Fruit fly (Drosophila melanogaster) whole organism, embryonic: ENCODE data around the gene CG5498.

Experiments used
- ATbp ChIP-seq: fragments of 200-800 bp; sonication (Bioruptor generic); optimal IDR thresholded peaks from 2 replicates; lab custom pipeline; 2017; ENCODE audit warnings: missing biosample characterization, mild to moderate bottlenecking, missing genetic modification characterization, missing genetic modification reagents
- Atf6 ChIP-seq: fragments of 200-800 bp; sonication (Bioruptor generic); IDR thresholded peaks from 2 replicates; pipeline ENCODE4 v1.3.6; 2022; ENCODE audit warnings: missing biosample characterization, missing genetic modification characterization
- B-H2 ChIP-seq: fragments of 200-800 bp; sonication (Bioruptor generic); optimal IDR thresholded peaks from 2 replicates; lab custom pipeline; 2018; ENCODE audit warnings: missing biosample characterization, mild to moderate bottlenecking, missing genetic modification characterization
- BEAF-32 ChIP-seq: fragments of 200-800 bp; sonication (Bioruptor generic); optimal IDR thresholded peaks from 3 replicates; lab custom pipeline; 2017; ENCODE audit warnings: missing biosample characterization, missing genetic modification characterization, mild to moderate bottlenecking, moderate library complexity, missing genetic modification reagents
- CG10321 ChIP-seq: fragments of 200-800 bp; sonication (Bioruptor generic); IDR thresholded peaks from 2 replicates; pipeline ENCODE4 v1.3.6; 2022; ENCODE audit warnings: missing biosample characterization, missing genetic modification characterization
- CG10543 ChIP-seq: fragments of 200-800 bp; sonication (Bioruptor generic); optimal IDR thresholded peaks from 3 replicates; lab custom pipeline; 2017; ENCODE audit warnings: missing biosample characterization, mild to moderate bottlenecking, missing genetic modification characterization, moderate library complexity
- CG13894 ChIP-seq: fragments of 200-800 bp; sonication (Bioruptor generic); optimal IDR thresholded peaks from 3 replicates; lab custom pipeline; 2018; ENCODE audit warnings: missing biosample characterization, mild to moderate bottlenecking, missing genetic modification characterization, moderate library complexity
- CG14667 ChIP-seq: fragments of 200-800 bp; sonication (Bioruptor generic); IDR thresholded peaks from 2 replicates; pipeline ENCODE4 v1.3.6; 2022; ENCODE audit warnings: missing biosample characterization, missing genetic modification characterization
- CG15479 ChIP-seq: fragments of 200-800 bp; sonication (Bioruptor generic); optimal IDR thresholded peaks from 3 replicates; lab custom pipeline; 2019; ENCODE audit warnings: missing biosample characterization, mild to moderate bottlenecking, missing genetic modification characterization, moderate library complexity
- CG17829 ChIP-seq: fragments of 200-800 bp; optimal IDR thresholded peaks from 2 replicates; lab custom pipeline; 2019; ENCODE audit warnings: missing biosample characterization, mild to moderate bottlenecking, missing genetic modification characterization, moderate library complexity
- CG2199 ChIP-seq: fragments of 200-800 bp; sonication (Bioruptor generic); IDR thresholded peaks from 3 replicates; pipeline ENCODE4 v1.3.6; 2022; ENCODE audit warnings: missing biosample characterization, missing genetic modification characterization
- CG2202 ChIP-seq: fragments of 200-800 bp; sonication (Bioruptor generic); optimal IDR thresholded peaks from 2 replicates; lab custom pipeline; 2018; ENCODE audit warnings: missing biosample characterization, mild to moderate bottlenecking, missing genetic modification characterization
- CG2889 ChIP-seq: fragments of 200-800 bp; sonication (Bioruptor generic); IDR thresholded peaks from 3 replicates; pipeline ENCODE4 v1.3.6; 2022; ENCODE audit warnings: missing biosample characterization, missing genetic modification characterization
- CG4820 ChIP-seq: fragments of 200-800 bp; sonication (Bioruptor generic); optimal IDR thresholded peaks from 3 replicates; lab custom pipeline; 2016; ENCODE audit warnings: missing biosample characterization, missing genetic modification characterization
- CG5180 ChIP-seq: fragments of 200-800 bp; sonication (Bioruptor generic); optimal IDR thresholded peaks from 3 replicates; lab custom pipeline; 2017; ENCODE audit warnings: missing biosample characterization, missing genetic modification characterization, mild to moderate bottlenecking, moderate library complexity, missing genetic modification reagents
- CG5245 ChIP-seq: fragments of 200-800 bp; sonication (Bioruptor generic); optimal IDR thresholded peaks from 3 replicates; lab custom pipeline; 2016; ENCODE audit warnings: missing biosample characterization, missing genetic modification characterization
- CG6654 ChIP-seq: fragments of 200-800 bp; sonication (Bioruptor generic); optimal IDR thresholded peaks from 2 replicates; lab custom pipeline; 2017; ENCODE audit warnings: missing biosample characterization, mild to moderate bottlenecking, missing genetic modification characterization
- CG6683 ChIP-seq: fragments of 200-800 bp; sonication (Bioruptor generic); optimal IDR thresholded peaks from 2 replicates; lab custom pipeline; 2017; ENCODE audit warnings: missing biosample characterization, mild to moderate bottlenecking, missing genetic modification characterization, missing genetic modification reagents
- CG6765 ChIP-seq: fragments of 200-800 bp; sonication (Bioruptor generic); optimal IDR thresholded peaks from 3 replicates; lab custom pipeline; 2017; ENCODE audit warnings: missing biosample characterization, mild to moderate bottlenecking, missing genetic modification characterization
- CG6791 ChIP-seq: fragments of 200-800 bp; sonication (Bioruptor generic); IDR thresholded peaks from 3 replicates; pipeline ENCODE4 v1.3.6; 2022; ENCODE audit warnings: missing biosample characterization, missing genetic modification characterization; ENCODE audit not compliant: partially characterized antibody
- Chrac-16 ChIP-seq: fragments of 200-800 bp; sonication (Bioruptor generic); optimal IDR thresholded peaks from 3 replicates; lab custom pipeline; 2016; ENCODE audit warnings: missing biosample characterization, missing genetic modification characterization
- Dek ChIP-seq: fragments of 200-800 bp; sonication (Bioruptor generic); optimal IDR thresholded peaks from 3 replicates; lab custom pipeline; 2019; ENCODE audit warnings: missing biosample characterization, mild to moderate bottlenecking, missing genetic modification characterization, moderate library complexity
- Dip2 ChIP-seq: fragments of 200-800 bp; sonication (Bioruptor generic); IDR thresholded peaks from 2 replicates; pipeline ENCODE4 v1.3.6; 2022; ENCODE audit warnings: missing biosample characterization, missing genetic modification characterization
- Six4 ChIP-seq: fragments of 200-800 bp; sonication (Bioruptor generic); optimal IDR thresholded peaks from 2 replicates; lab custom pipeline; 2016; ENCODE audit warnings: missing biosample characterization, missing genetic modification characterization
- Sox100B ChIP-seq: fragments of 200-800 bp; sonication (Bioruptor generic); optimal IDR thresholded peaks from 3 replicates; lab custom pipeline; 2018; ENCODE audit warnings: missing biosample characterization, mild to moderate bottlenecking, missing genetic modification characterization
- Sry-δ ChIP-seq: fragments of 200-800 bp; sonication (Bioruptor generic); optimal IDR thresholded peaks from 2 replicates; lab custom pipeline; 2016; ENCODE audit warnings: missing biosample characterization, missing genetic modification characterization
- Stat92E ChIP-seq, 3 experiments: fragments of >200 bp in 2 of 3; fragments of 200-800 bp in 1 of 3; sonication (Bioruptor generic) in 1 of 3; optimal IDR thresholded peaks; 2 replicates each; lab custom pipeline; 2017 to 2019; ENCODE audit warnings: missing biosample characterization in 3 of 3, missing genetic modification characterization in 3 of 3, mild to moderate bottlenecking in 1 of 3, moderate library complexity in 1 of 3
- Xbp1 ChIP-seq: fragments of 200-800 bp; sonication (Bioruptor generic); optimal IDR thresholded peaks from 3 replicates; lab custom pipeline; 2016; ENCODE audit warnings: missing biosample characterization, mild to moderate bottlenecking, missing genetic modification characterization
- ap ChIP-seq: fragments of 200-800 bp; sonication (Bioruptor generic); IDR thresholded peaks from 2 replicates; pipeline ENCODE4 v1.3.6; 2022; ENCODE audit warnings: missing biosample characterization, missing genetic modification characterization
- bsh ChIP-seq, 2 experiments: fragments of 200-800 bp; sonication (Bioruptor generic); optimal IDR thresholded peaks; 2 replicates each; lab custom pipeline; 2017 to 2018; ENCODE audit warnings: mild to moderate bottlenecking in 2 of 2, missing biosample characterization in 2 of 2, missing genetic modification characterization in 2 of 2, moderate library complexity in 1 of 2
- caup ChIP-seq: fragments of 200-800 bp; sonication (Bioruptor generic); optimal IDR thresholded peaks from 3 replicates; lab custom pipeline; 2017; ENCODE audit warnings: missing biosample characterization, mild to moderate bottlenecking, missing genetic modification characterization, moderate library complexity; ENCODE audit not compliant: severe bottlenecking
- danr ChIP-seq: fragments of 200-800 bp; sonication (Bioruptor generic); IDR thresholded peaks from 2 replicates; pipeline ENCODE4 v1.3.6; 2022; ENCODE audit warnings: missing biosample characterization, missing genetic modification characterization
- ems ChIP-seq: fragments of 200-800 bp; sonication (Bioruptor generic); optimal IDR thresholded peaks from 3 replicates; lab custom pipeline; 2016; ENCODE audit warnings: missing biosample characterization, missing genetic modification characterization
- fd3F ChIP-seq: fragments of 200-800 bp; sonication (Bioruptor generic); optimal IDR thresholded peaks from 2 replicates; lab custom pipeline; 2018; ENCODE audit warnings: missing biosample characterization, mild to moderate bottlenecking, missing genetic modification characterization, moderate library complexity
- h ChIP-seq: fragments of >200 bp; optimal IDR thresholded peaks from 2 replicates; lab custom pipeline; 2017
- knrl ChIP-seq: fragments of 200-800 bp; sonication (Bioruptor generic); IDR thresholded peaks from 3 replicates; pipeline ENCODE4 v1.3.6; 2022; ENCODE audit warnings: missing biosample characterization, missing genetic modification characterization; ENCODE audit not compliant: partially characterized antibody
- luna ChIP-seq: fragments of 200-800 bp; sonication (Bioruptor generic); optimal IDR thresholded peaks from 2 replicates; lab custom pipeline; 2016; ENCODE audit warnings: missing biosample characterization, missing genetic modification characterization
- nau ChIP-seq: fragments of 200-800 bp; sonication (Bioruptor generic); optimal IDR thresholded peaks from 3 replicates; lab custom pipeline; 2017; ENCODE audit warnings: missing biosample characterization, mild to moderate bottlenecking, missing genetic modification characterization, missing genetic modification reagents
- pros ChIP-seq: fragments of 200-800 bp; sonication (Bioruptor generic); optimal IDR thresholded peaks from 3 replicates; lab custom pipeline; 2019; ENCODE audit warnings: missing biosample characterization, mild to moderate bottlenecking, missing genetic modification characterization, moderate library complexity
- schlank ChIP-seq: fragments of 200-800 bp; sonication (Bioruptor generic); optimal IDR thresholded peaks from 2 replicates; lab custom pipeline; 2018; ENCODE audit warnings: missing biosample characterization, mild to moderate bottlenecking, missing genetic modification characterization
- sisA ChIP-seq: fragments of 200-800 bp; sonication (Bioruptor generic); IDR thresholded peaks from 2 replicates; pipeline ENCODE4 v1.3.6; 2022; ENCODE audit warnings: missing biosample characterization, missing genetic modification characterization
- sna ChIP-seq: fragments of 200-800 bp; sonication (Bioruptor generic); IDR thresholded peaks from 2 replicates; pipeline ENCODE4 v1.3.6; 2022; ENCODE audit warnings: missing biosample characterization, missing genetic modification characterization; ENCODE audit not compliant: partially characterized antibody
- tap ChIP-seq: fragments of 200-800 bp; optimal IDR thresholded peaks from 3 replicates; lab custom pipeline; 2019; ENCODE audit warnings: missing biosample characterization, mild to moderate bottlenecking, missing genetic modification characterization, moderate library complexity
- trh ChIP-seq: fragments of 200-800 bp; sonication (Bioruptor generic); optimal IDR thresholded peaks from 2 replicates; lab custom pipeline; 2016; ENCODE audit warnings: missing biosample characterization, missing genetic modification characterization
- usp ChIP-seq: fragments of >200 bp; optimal IDR thresholded peaks from 2 replicates; lab custom pipeline; 2017; ENCODE audit warnings: missing biosample characterization, missing genetic modification characterization
- vvl ChIP-seq: fragments of 200-800 bp; sonication (Bioruptor generic); IDR thresholded peaks from 2 replicates; pipeline ENCODE4 v1.3.6; 2022; ENCODE audit warnings: missing biosample characterization, missing genetic modification characterization
- wdn ChIP-seq: fragments of 200-800 bp; sonication (Bioruptor generic); IDR thresholded peaks from 2 replicates; pipeline ENCODE4 v1.3.6; 2022; ENCODE audit warnings: missing biosample characterization, missing genetic modification characterization
- yki ChIP-seq: fragments of >200 bp; optimal IDR thresholded peaks from 3 replicates; lab custom pipeline; 2018

The CG5498 gene

DNA sequence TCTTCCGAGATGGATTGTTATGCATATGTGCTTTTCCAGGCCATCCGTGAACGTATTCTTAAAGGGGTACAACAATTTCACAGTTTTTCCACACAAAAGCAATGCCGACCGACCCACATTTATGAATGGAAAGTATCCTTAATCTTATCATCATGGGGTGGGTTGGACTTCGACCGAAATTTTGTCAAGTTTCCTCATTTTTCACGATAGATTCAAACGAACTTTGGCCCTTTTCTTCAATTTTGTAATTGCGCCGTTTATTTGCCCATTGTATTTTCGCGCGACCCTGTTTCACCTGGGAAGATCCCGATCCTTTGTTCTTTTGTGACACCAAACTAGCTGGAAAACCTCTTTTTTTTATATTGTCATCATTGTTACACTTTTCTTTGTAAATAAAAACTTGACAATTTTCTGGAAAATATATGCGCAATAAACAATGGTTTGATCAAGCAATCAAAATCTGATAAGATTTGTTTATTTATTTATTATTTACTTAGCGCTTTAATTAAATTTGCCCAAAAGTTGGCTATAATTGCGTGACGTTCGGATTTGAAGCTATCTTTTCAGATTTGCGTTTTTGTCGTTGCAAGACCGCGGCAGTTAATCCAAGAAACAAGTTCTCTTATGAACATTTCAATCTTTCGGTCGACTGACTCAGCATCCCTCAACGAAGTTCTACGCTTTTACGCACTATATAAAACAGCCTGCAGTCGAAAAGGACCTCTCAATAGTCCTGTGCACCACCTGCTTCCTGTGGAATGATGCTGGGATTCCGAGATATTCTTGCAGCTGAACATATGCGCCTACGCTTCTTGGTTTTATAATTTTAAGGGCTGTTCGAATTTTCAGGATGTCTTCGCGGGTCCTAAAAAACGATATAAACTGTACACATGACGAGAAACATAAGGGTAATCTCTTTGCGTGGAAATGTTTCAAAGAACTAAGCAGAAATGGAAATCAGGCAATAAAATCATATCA lies 22.4 kb upstream of the CG5498 start (continued):
- TF ChIP-seq Dip2 (no peak), luna (GFP tag; lab: Kevin White, UChicago) (no peak), Xbp1 (GFP tag; lab: Kevin White, UChicago) (no peak), CG5180 (GFP tag; lab: Kevin White, UChicago) (peak; percentile 5), Atf6 (GFP tag; lab: Robert Waterston, UW) (no peak), CG5245 (GFP tag; lab: Kevin White, UChicago) (no peak), B-H2 (no peak), BEAF-32 (GFP tag; lab: Kevin White, UChicago) (no peak), trh (GFP tag; lab: Kevin White, UChicago) (no peak), CG13894 (tag; lab: Kevin White, UChicago) (no peak), knrl (GFP tag; lab: Robert Waterston, UW) (no peak), CG6683 (GFP tag; lab: Kevin White, UChicago) (no peak), CG2202 (tag; lab: Kevin White, UChicago) (no peak), yki (lab: Kevin White, UChicago) (no peak), vvl (GFP tag; lab: Robert Waterston, UW) (peak; percentile 47; the same call in 1 of the 2 replicates), usp (GFP tag; lab: Kevin White, UChicago) (no peak), Dek (tag; lab: Kevin White, UChicago) (peak; percentile 15), nau (GFP tag; lab: Kevin White, UChicago) (no peak), CG14667 (GFP tag; lab: Robert Waterston, UW) (no peak), CG2199 (GFP tag; lab: Robert Waterston, UW) (peak; percentile 83; the same call in 2 of the 3 replicates), pros (GFP tag; lab: Kevin White, UChicago) (no peak), Sry-δ (no peak), wdn (GFP tag; lab: Robert Waterston, UW) (no peak), ems (GFP tag; lab: Kevin White, UChicago) (no peak), danr (GFP tag; lab: Robert Waterston, UW) (no peak), bsh (GFP tag; optimal IDR thresholded peaks at IDR 0.05; lab: Kevin White, UChicago) (peak in 1 of 2 experiments; percentile 12), Chrac-16 (GFP tag; lab: Kevin White, UChicago) (no peak), Stat92E (GFP tag; optimal IDR thresholded peaks at IDR 0.05; lab: Kevin White, UChicago) (no peak), CG6765 (peak; percentile 46), Six4 (GFP tag; lab: Kevin White, UChicago) (no peak), sna (GFP tag; lab: Robert Waterston, UW) (no peak), tap (peak; percentile 20), CG17829 (tag; lab: Kevin White, UChicago) (no peak), CG15479 (GFP tag; lab: Kevin White, UChicago) (no peak), ATbp (peak; percentile 59), h (no peak), fd3F (no peak), CG10543 (GFP tag; lab: Kevin White, UChicago) (no peak), CG2889 (GFP tag; lab: Robert Waterston, UW) (no peak), schlank (peak; percentile 36), CG6791 (no peak), ap (GFP tag; lab: Robert Waterston, UW) (no peak), caup (peak; percentile 27), CG10321 (GFP tag; lab: Robert Waterston, UW) (no peak), Sox100B (peak; percentile 29), sisA (no peak), CG6654 (GFP tag; lab: Kevin White, UChicago) (no peak), CG4820 (GFP tag; lab: Kevin White, UChicago) (no peak)
